Worm (Caenorhabditis elegans): ENCODE data around the gene twk-31.

DNA sequence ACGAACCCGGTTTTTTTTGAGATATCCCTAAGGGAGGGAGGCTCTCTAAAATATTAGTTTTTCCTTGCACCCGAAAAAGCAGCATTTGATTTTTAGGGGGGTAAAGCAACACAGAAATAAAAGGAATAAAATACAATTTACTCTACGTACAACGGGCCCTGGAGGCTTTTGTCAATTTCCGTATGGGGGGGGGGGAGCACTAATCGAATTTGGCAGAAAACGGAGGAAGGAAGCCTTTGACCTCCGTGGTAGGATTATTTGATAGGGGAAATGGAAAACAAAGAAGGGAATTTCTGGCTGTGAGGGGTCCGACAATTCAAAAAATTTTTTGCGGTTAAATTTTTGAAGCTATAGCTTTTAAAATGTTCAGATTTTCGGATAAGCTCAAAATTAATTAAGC lies 47.4 kb downstream of the twk-31 start:
- TF ChIP-seq tbx-7 (tag; optimal IDR thresholded peaks at IDR 0.05) (no peak), pag-3 (tag; optimal IDR thresholded peaks at IDR 0.05; ENCODE audit: borderline replicate concordance) (no peak), nfya-1 (tag; optimal IDR thresholded peaks at IDR 0.05) (no peak), unc-3 (GFP tag; conservative IDR thresholded peaks at IDR 0.05) (no peak), unc-3 (tag; optimal IDR thresholded peaks at IDR 0.05) (no peak), lim-6 (tag; optimal IDR thresholded peaks at IDR 0.05) (no peak), unc-55 (GFP tag; optimal IDR thresholded peaks at IDR 0.05) (no peak), pha-4 (tag; optimal IDR thresholded peaks at IDR 0.05) (no peak)
